ENCODE assay signal across 2 worm cellular contexts in genomic region chrIII:5448177-5448576, ce11.
TF ChIP-seq lines count a peak whose summit lies in the region.

Gene skpt-1, minus strand, starts transcription at chrIII:5448395.

TF ChIP-seq in whole organism, L1 larva, 84 proteins besides CTCF, POLR2A, EP300 and RAD21 (continued from another document):
- no peak for TF ChIP-seq jun-1 (tag; optimal IDR thresholded peaks at IDR 0.05; lab: Kevin White, UChicago)
- TF ChIP-seq lin-15B (tag; optimal IDR thresholded peaks at IDR 0.05; lab: Kevin White, UChicago): peak; percentile 45
- TF ChIP-seq pax-3 (tag; optimal IDR thresholded peaks at IDR 0.05; lab: Kevin White, UChicago): no peak
- TF ChIP-seq alr-1 (tag; optimal IDR thresholded peaks at IDR 0.05; lab: Kevin White, UChicago; ENCODE audit: borderline replicate concordance): no peak
- TF ChIP-seq rnt-1 (tag; optimal IDR thresholded peaks at IDR 0.05; lab: Kevin White, UChicago): peak; percentile 17
- no peak for TF ChIP-seq tbx-2 (tag; optimal IDR thresholded peaks at IDR 0.05; lab: Kevin White, UChicago)
- no peak for TF ChIP-seq egl-13 (tag; optimal IDR thresholded peaks at IDR 0.05; lab: Kevin White, UChicago)
- TF ChIP-seq sox-4 (tag; optimal IDR thresholded peaks at IDR 0.05; lab: Kevin White, UChicago): no peak
- no peak for TF ChIP-seq C34B4.2 (tag; optimal IDR thresholded peaks at IDR 0.05; lab: Kevin White, UChicago)
- no peak for TF ChIP-seq nhr-77 (tag; optimal IDR thresholded peaks at IDR 0.05; lab: Kevin White, UChicago)
- TF ChIP-seq elt-3 (tag; optimal IDR thresholded peaks at IDR 0.05; lab: Kevin White, UChicago): no peak
- TF ChIP-seq Y116A8C.19 (tag; optimal IDR thresholded peaks at IDR 0.05; lab: Kevin White, UChicago; ENCODE audit: borderline replicate concordance): no peak
- peak; percentile 80 to 93 for TF ChIP-seq lin-35 (GFP tag; optimal IDR thresholded peaks at IDR 0.05; lab: Kevin White, UChicago)
- TF ChIP-seq ceh-63 (GFP tag; optimal IDR thresholded peaks at IDR 0.05; lab: Kevin White, UChicago): no peak
- no peak for TF ChIP-seq irx-1 (tag; optimal IDR thresholded peaks at IDR 0.05; lab: Kevin White, UChicago)
- TF ChIP-seq elt-2 (tag; optimal IDR thresholded peaks at IDR 0.05; lab: Kevin White, UChicago): no peak
- TF ChIP-seq egl-27 (tag; optimal IDR thresholded peaks at IDR 0.05; lab: Kevin White, UChicago): no peak
- no peak for TF ChIP-seq mab-9 (GFP tag; IDR thresholded peaks at IDR 0.05; lab: Robert Waterston, UW)
- no peak for TF ChIP-seq sup-37 (GFP tag; optimal IDR thresholded peaks at IDR 0.05; lab: Kevin White, UChicago)
- no peak for TF ChIP-seq ceh-88 (GFP tag; IDR thresholded peaks at IDR 0.05; lab: Robert Waterston, UW)
- TF ChIP-seq vab-15 (tag; optimal IDR thresholded peaks at IDR 0.05; lab: Kevin White, UChicago): no peak
- no peak for TF ChIP-seq xbp-1 (tag; optimal IDR thresholded peaks at IDR 0.05; lab: Kevin White, UChicago)
- TF ChIP-seq ceh-8 (GFP tag; optimal IDR thresholded peaks at IDR 0.05; lab: Kevin White, UChicago): no peak
- TF ChIP-seq dsc-1 (tag; optimal IDR thresholded peaks at IDR 0.05; lab: Kevin White, UChicago): no peak
- peak; percentile 16 for TF ChIP-seq nhr-85 (tag; lab: Kevin White, UChicago)
- no peak for TF ChIP-seq unc-62 (GFP tag; optimal IDR thresholded peaks at IDR 0.05; lab: Kevin White, UChicago)
- no peak for TF ChIP-seq fkh-4 (tag; optimal IDR thresholded peaks at IDR 0.05; lab: Kevin White, UChicago; ENCODE audit: borderline replicate concordance)
- no peak for TF ChIP-seq mdl-1 (tag; optimal IDR thresholded peaks at IDR 0.05; lab: Kevin White, UChicago)
- TF ChIP-seq fos-1 (tag; optimal IDR thresholded peaks at IDR 0.05; lab: Kevin White, UChicago): no peak
- TF ChIP-seq unc-130 (tag; optimal IDR thresholded peaks at IDR 0.05; lab: Kevin White, UChicago): no peak
- no peak for TF ChIP-seq ama-1 (optimal IDR thresholded peaks at IDR 0.05; lab: Kevin White, UChicago)
- no peak for TF ChIP-seq nhr-76 (tag; optimal IDR thresholded peaks at IDR 0.05; lab: Kevin White, UChicago)
- peak; percentile 32 for TF ChIP-seq lin-14 (GFP tag; optimal IDR thresholded peaks at IDR 0.05; lab: Kevin White, UChicago)
- TF ChIP-seq dpl-1 (GFP tag; optimal IDR thresholded peaks at IDR 0.05; lab: Kevin White, UChicago): peak; percentile 79 to 89 (median 86)
- no peak for TF ChIP-seq tlp-1 (tag; optimal IDR thresholded peaks at IDR 0.05; lab: Kevin White, UChicago)
- no peak for TF ChIP-seq nhr-90 (tag; optimal IDR thresholded peaks at IDR 0.05; lab: Kevin White, UChicago; ENCODE audit: poor library complexity)
- TF ChIP-seq blmp-1 (tag; optimal IDR thresholded peaks at IDR 0.05; lab: Kevin White, UChicago): peak; percentile 13
- no peak for TF ChIP-seq lir-3 (tag; optimal IDR thresholded peaks at IDR 0.05; lab: Kevin White, UChicago; ENCODE audit: poor library complexity)
- peak; percentile 49 for TF ChIP-seq F16B12.6 (tag; optimal IDR thresholded peaks at IDR 0.05; lab: Kevin White, UChicago)
- no peak for TF ChIP-seq ztf-11 (tag; optimal IDR thresholded peaks at IDR 0.05; lab: Kevin White, UChicago)
- no peak for TF ChIP-seq nhr-237 (tag; optimal IDR thresholded peaks at IDR 0.05; lab: Kevin White, UChicago)
- no peak for TF ChIP-seq lin-13 (GFP tag; optimal IDR thresholded peaks at IDR 0.05; lab: Kevin White, UChicago)
- TF ChIP-seq snu-23 (GFP tag; optimal IDR thresholded peaks at IDR 0.05; lab: Kevin White, UChicago): peak; percentile 26
- TF ChIP-seq skn-1 (tag; optimal IDR thresholded peaks at IDR 0.05; lab: Kevin White, UChicago): peak; percentile 41
- no peak for TF ChIP-seq nhr-12 (tag; optimal IDR thresholded peaks at IDR 0.05; lab: Kevin White, UChicago)

TF ChIP-seq in whole organism, young adult, 124 proteins besides CTCF, POLR2A, EP300 and RAD21 (continued from another document):
- TF ChIP-seq K12H6.12 (tag; optimal IDR thresholded peaks at IDR 0.05; lab: Kevin White, UChicago): no peak
- 0 out of 2 replicates have a peak, but pooled peaks have one; percentile 51 for TF ChIP-seq Y79H2A.3 (GFP tag; conservative IDR thresholded peaks at IDR 0.05; lab: Robert Waterston, UW)
- no peak for TF ChIP-seq lin-26 (GFP tag; IDR thresholded peaks at IDR 0.05; lab: Robert Waterston, UW)
- no peak for TF ChIP-seq let-526 (GFP tag; IDR thresholded peaks at IDR 0.05; lab: Robert Waterston, UW)
- TF ChIP-seq D2030.7 (GFP tag; IDR thresholded peaks at IDR 0.05; lab: Robert Waterston, UW): peak; percentile 97
- TF ChIP-seq madf-8 (GFP tag; conservative IDR thresholded peaks at IDR 0.05; lab: Robert Waterston, UW): peak; percentile 97
- TF ChIP-seq B0035.1 (tag; optimal IDR thresholded peaks at IDR 0.05; lab: Kevin White, UChicago): no peak
- peak; percentile 60 for TF ChIP-seq tbp1 (GFP tag; optimal IDR thresholded peaks at IDR 0.05; lab: Kevin White, UChicago)
- no peak for TF ChIP-seq nhr-80 (tag; optimal IDR thresholded peaks at IDR 0.05; lab: Kevin White, UChicago)
- TF ChIP-seq B0261.1 (tag; optimal IDR thresholded peaks at IDR 0.05; lab: Kevin White, UChicago): no peak
- TF ChIP-seq cebp-2 (GFP tag; IDR thresholded peaks at IDR 0.05; lab: Robert Waterston, UW): no peak
- no peak for TF ChIP-seq mel-28 (tag; optimal IDR thresholded peaks at IDR 0.05; lab: Kevin White, UChicago; ENCODE audit: borderline replicate concordance)
- TF ChIP-seq C17E4.6 (GFP tag; IDR thresholded peaks at IDR 0.05; lab: Robert Waterston, UW): peak; percentile 77; the same call in 1 of the 2 replicates
- TF ChIP-seq aptf-3 (GFP tag; IDR thresholded peaks at IDR 0.05; lab: Robert Waterston, UW): no peak
- no peak for TF ChIP-seq ztf-3 (GFP tag; optimal IDR thresholded peaks at IDR 0.05; lab: Kevin White, UChicago)
- peak; percentile 85 for TF ChIP-seq F49E8.2 (tag; optimal IDR thresholded peaks at IDR 0.05; lab: Kevin White, UChicago; ENCODE audit: insufficient read depth)
